Worm (Caenorhabditis elegans): Measurements from ENCODE around the gene srw-137.

Gene srw-137

DNA sequence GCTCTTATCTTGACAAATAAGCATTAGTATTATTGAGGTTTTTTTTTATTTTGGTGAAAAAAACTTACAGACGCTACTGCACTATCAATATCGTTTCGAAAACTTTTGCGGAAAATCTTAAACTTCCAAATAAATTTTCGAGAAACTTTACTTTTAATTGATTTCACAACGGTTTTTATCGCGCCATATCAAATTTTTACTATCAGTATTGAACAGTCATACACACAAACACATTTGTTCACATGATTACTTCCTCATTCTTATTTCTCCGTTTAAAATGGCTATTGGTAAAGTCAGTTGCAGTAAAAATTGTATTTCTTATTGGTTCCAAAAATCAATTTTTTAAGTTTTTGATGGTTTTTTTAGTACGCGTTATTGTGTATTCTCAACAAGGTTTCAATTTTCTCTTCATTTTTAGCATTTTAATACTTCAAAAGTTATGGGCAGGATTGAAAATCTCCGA, 47.5 kb downstream of the srw-137 start, which contains the start of gene pals-32:
Gene pals-32, plus strand, starts transcription at position 413 of the 463 bp plus-strand sequence.
- TF ChIP-seq flt-1 (GFP tag; IDR thresholded peaks at IDR 0.05) (no peak), ztf-29 (GFP tag; IDR thresholded peaks at IDR 0.05) (no peak)

DNA sequence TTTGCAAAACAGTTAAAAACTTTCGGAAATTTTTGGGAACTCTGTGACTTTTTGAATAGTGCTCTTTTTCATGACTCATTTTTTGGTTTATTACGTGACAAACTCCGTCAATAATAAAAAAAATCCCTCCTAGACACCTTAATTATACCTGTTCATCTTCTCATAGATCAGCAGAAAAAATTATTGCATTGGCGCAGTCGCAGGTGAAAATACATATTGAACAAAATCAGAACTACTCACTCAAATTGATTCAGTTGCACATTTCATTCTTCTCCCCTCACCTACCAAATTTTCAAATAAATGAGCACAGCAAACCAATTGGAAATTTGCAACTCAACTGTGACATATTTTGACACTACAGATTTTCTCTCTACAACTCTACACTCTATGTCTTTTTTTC, 50.8 kb downstream of the srw-137 start, which contains the start of gene srh-127:
Gene srh-127, plus strand, starts transcription at position 301 of the 400 bp plus-strand sequence.
- TF ChIP-seq ref-1 (GFP tag; conservative IDR thresholded peaks at IDR 0.05) = no peak
- TF ChIP-seq klf-2 (GFP tag; conservative IDR thresholded peaks at IDR 0.05) = no peak
- no peak for TF ChIP-seq cog-1 (tag; optimal IDR thresholded peaks at IDR 0.05)
- TF ChIP-seq flt-1 (GFP tag; IDR thresholded peaks at IDR 0.05) = no peak
- no peak for TF ChIP-seq tab-1 (GFP tag; IDR thresholded peaks at IDR 0.05)
- no peak for TF ChIP-seq med-1 (GFP tag; optimal IDR thresholded peaks at IDR 0.05; ENCODE audit: insufficient read depth)
- no peak for TF ChIP-seq ztf-29 (GFP tag; IDR thresholded peaks at IDR 0.05)
- TF ChIP-seq T22C8.4 (GFP tag; IDR thresholded peaks at IDR 0.05) = no peak
- no peak for TF ChIP-seq ztf-23 (GFP tag; IDR thresholded peaks at IDR 0.05)

Measured in whole organism, midembryonic.